Fruit fly (Drosophila melanogaster) whole organism, wandering third instar larva: ENCODE measurements around the gene CG32066.

Source experiments
- Abd-B ChIP-seq: fragments of >200 bp; optimal IDR thresholded peaks from 2 replicates; lab custom pipeline; 2017; ENCODE audit warnings: missing biosample characterization, missing genetic modification characterization
- CG32264 ChIP-seq: fragments of 200-800 bp; sonication (Bioruptor generic); optimal IDR thresholded peaks from 2 replicates; lab custom pipeline; 2016; ENCODE audit warnings: missing biosample characterization, missing genetic modification characterization
- CrebA ChIP-seq: fragments of 200-800 bp; sonication (Bioruptor generic); optimal IDR thresholded peaks from 2 replicates; lab custom pipeline; 2016; ENCODE audit warnings: missing biosample characterization, mild to moderate bottlenecking, missing genetic modification characterization, borderline replicate concordance
- Dfd ChIP-seq: fragments of >200 bp; optimal IDR thresholded peaks from 2 replicates; lab custom pipeline; 2017; ENCODE audit warnings: missing biosample characterization, missing genetic modification characterization
- Dif ChIP-seq: fragments of 200-275, 200-300 bp; sonication (Bioruptor generic); optimal IDR thresholded peaks from 2 replicates; lab custom pipeline; 2018; ENCODE audit warnings: missing biosample characterization, missing genetic modification characterization; ENCODE audit not compliant: partially characterized antibody
- GATAd ChIP-seq: sonication (Bioruptor generic); optimal IDR thresholded peaks from 2 replicates; lab custom pipeline; 2016; ENCODE audit warnings: missing biosample characterization, missing genetic modification characterization
- Hnf4 ChIP-seq: fragments of 200-800 bp; sonication (Bioruptor generic); optimal IDR thresholded peaks from 2 replicates; lab custom pipeline; 2016; ENCODE audit warnings: missing biosample characterization, mild to moderate bottlenecking, missing genetic modification characterization
- Hr78 ChIP-seq: fragments of >200 bp; optimal IDR thresholded peaks from 2 replicates; lab custom pipeline; 2017; ENCODE audit warnings: missing biosample characterization, missing genetic modification characterization
- Hr83 ChIP-seq: fragments of 200-300 bp; sonication (Bioruptor generic); optimal IDR thresholded peaks from 2 replicates; lab custom pipeline; 2016; ENCODE audit warnings: missing biosample characterization, mild to moderate bottlenecking, missing genetic modification characterization, moderate library complexity; ENCODE audit not compliant: poor library complexity, severe bottlenecking
- Jra ChIP-seq: sonication (Bioruptor generic); optimal IDR thresholded peaks from 2 replicates; lab custom pipeline; 2016; ENCODE audit warnings: missing biosample characterization, missing genetic modification characterization
- Mio ChIP-seq: sonication (Bioruptor generic); optimal IDR thresholded peaks from 2 replicates; lab custom pipeline; 2016; ENCODE audit warnings: missing biosample characterization, missing genetic modification characterization
- Myc ChIP-seq: fragments of >200 bp; optimal IDR thresholded peaks from 2 replicates; lab custom pipeline; 2017
- N ChIP-seq: fragments of >200 bp; optimal IDR thresholded peaks from 2 replicates; lab custom pipeline; 2018; ENCODE audit warnings: missing biosample characterization, missing external identifiers, missing genetic modification characterization
- OdsH ChIP-seq: fragments of 200-800 bp; sonication (Bioruptor generic); optimal IDR thresholded peaks from 2 replicates; lab custom pipeline; 2016; ENCODE audit warnings: missing biosample characterization, mild to moderate bottlenecking, missing genetic modification characterization
- Rel ChIP-seq, 2 experiments: fragments of 200-800 bp; sonication (Bioruptor generic) in 1 of 2; optimal IDR thresholded peaks; 2 replicates in 1 of 2; 3 replicates in 1 of 2; lab custom pipeline; 2016 to 2019; ENCODE audit warnings: mild to moderate bottlenecking in 2 of 2, missing biosample characterization in 2 of 2, missing genetic modification characterization in 2 of 2, moderate library complexity in 1 of 2
- Sp1 ChIP-seq: fragments of 200-800 bp; sonication (Bioruptor generic); optimal IDR thresholded peaks from 3 replicates; lab custom pipeline; 2019; ENCODE audit warnings: missing biosample characterization, mild to moderate bottlenecking, missing genetic modification characterization, moderate library complexity
- Vsx2 ChIP-seq: fragments of 200-300, 225-300 bp; sonication (Bioruptor generic); optimal IDR thresholded peaks from 2 replicates; lab custom pipeline; 2018; ENCODE audit warnings: missing biosample characterization, missing genetic modification characterization; ENCODE audit not compliant: partially characterized antibody
- br ChIP-seq: fragments of 200-800 bp; sonication (Bioruptor generic); optimal IDR thresholded peaks from 2 replicates; lab custom pipeline; 2016; ENCODE audit warnings: missing biosample characterization, missing genetic modification characterization
- brk ChIP-seq: fragments of 200-800 bp; sonication (Bioruptor generic); optimal IDR thresholded peaks from 2 replicates; lab custom pipeline; 2016; ENCODE audit warnings: missing biosample characterization, mild to moderate bottlenecking, missing genetic modification characterization
- dl ChIP-seq, 2 experiments: fragments of 175-275, 200-275 bp in 1 of 2; fragments of 200-275 bp in 1 of 2; sonication (Bioruptor generic); optimal IDR thresholded peaks; lab custom pipeline; 2018; ENCODE audit warnings: mild to moderate bottlenecking in 2 of 2, missing biosample characterization in 2 of 2, missing genetic modification characterization in 2 of 2, moderate library complexity in 2 of 2; ENCODE audit not compliant: partially characterized antibody in 2 of 2, insufficient read depth in 1 of 2
- dmrt93B ChIP-seq: fragments of 200-800 bp; sonication (Bioruptor generic); optimal IDR thresholded peaks from 2 replicates; lab custom pipeline; 2018; ENCODE audit warnings: missing biosample characterization, mild to moderate bottlenecking, missing genetic modification characterization
- dsf ChIP-seq: sonication (Bioruptor generic); optimal IDR thresholded peaks from 2 replicates; lab custom pipeline; 2016; ENCODE audit warnings: missing biosample characterization, missing genetic modification characterization, borderline replicate concordance
- ey ChIP-seq: fragments of 200-800 bp; sonication (Bioruptor generic); optimal IDR thresholded peaks from 2 replicates; lab custom pipeline; 2016; ENCODE audit warnings: missing biosample characterization, missing genetic modification characterization
- foxo ChIP-seq, 2 experiments: fragments of 200-800 bp; sonication (Bioruptor generic); optimal IDR thresholded peaks; 2 replicates in 1 of 2; 3 replicates in 1 of 2; lab custom pipeline; 2016 to 2017; ENCODE audit warnings: missing biosample characterization in 2 of 2, missing genetic modification characterization in 2 of 2
- fru ChIP-seq: fragments of 200-800 bp; sonication (Bioruptor generic); optimal IDR thresholded peaks from 3 replicates; lab custom pipeline; 2016; ENCODE audit warnings: missing biosample characterization, mild to moderate bottlenecking, missing genetic modification characterization
- h ChIP-seq: fragments of 200-800 bp; sonication (Bioruptor generic); optimal IDR thresholded peaks from 3 replicates; lab custom pipeline; 2016; ENCODE audit warnings: missing biosample characterization, mild to moderate bottlenecking, missing genetic modification characterization
- jim ChIP-seq: fragments of 175-275, 200-325 bp; sonication (Bioruptor generic); optimal IDR thresholded peaks from 2 replicates; lab custom pipeline; 2016; ENCODE audit warnings: missing biosample characterization, mild to moderate bottlenecking, missing genetic modification characterization
- lola ChIP-seq: fragments of >200 bp; optimal IDR thresholded peaks from 2 replicates; lab custom pipeline; 2017; ENCODE audit warnings: missing biosample characterization, missing genetic modification characterization
- pan ChIP-seq: fragments of >200 bp; optimal IDR thresholded peaks from 2 replicates; lab custom pipeline; 2017
- psq ChIP-seq: fragments of 200-800 bp; sonication (Bioruptor generic); optimal IDR thresholded peaks from 3 replicates; lab custom pipeline; 2017; ENCODE audit warnings: missing biosample characterization, mild to moderate bottlenecking, missing genetic modification characterization, moderate library complexity
- rgr ChIP-seq: fragments of 200-800 bp; sonication (Bioruptor generic); optimal IDR thresholded peaks from 3 replicates; lab custom pipeline; 2016; ENCODE audit warnings: missing biosample characterization, mild to moderate bottlenecking, missing genetic modification characterization
- sage ChIP-seq: fragments of 200-800 bp; sonication (Bioruptor generic); optimal IDR thresholded peaks from 2 replicates; lab custom pipeline; 2016; ENCODE audit warnings: missing biosample characterization, mild to moderate bottlenecking, missing genetic modification characterization
- sv ChIP-seq: fragments of 200-800 bp; sonication (Bioruptor generic); optimal IDR thresholded peaks from 3 replicates; lab custom pipeline; 2016; ENCODE audit warnings: missing biosample characterization, missing genetic modification characterization
- tai ChIP-seq: sonication (Bioruptor generic); optimal IDR thresholded peaks from 2 replicates; lab custom pipeline; 2016; ENCODE audit warnings: missing biosample characterization, missing genetic modification characterization
- usp ChIP-seq: fragments of >200 bp; optimal IDR thresholded peaks from 2 replicates; lab custom pipeline; 2017; ENCODE audit warnings: missing biosample characterization, missing genetic modification characterization
- woc ChIP-seq: sonication (Bioruptor generic); optimal IDR thresholded peaks from 2 replicates; lab custom pipeline; 2016; ENCODE audit warnings: missing biosample characterization, mild to moderate bottlenecking, missing genetic modification characterization

CG32066 gene

DNA sequence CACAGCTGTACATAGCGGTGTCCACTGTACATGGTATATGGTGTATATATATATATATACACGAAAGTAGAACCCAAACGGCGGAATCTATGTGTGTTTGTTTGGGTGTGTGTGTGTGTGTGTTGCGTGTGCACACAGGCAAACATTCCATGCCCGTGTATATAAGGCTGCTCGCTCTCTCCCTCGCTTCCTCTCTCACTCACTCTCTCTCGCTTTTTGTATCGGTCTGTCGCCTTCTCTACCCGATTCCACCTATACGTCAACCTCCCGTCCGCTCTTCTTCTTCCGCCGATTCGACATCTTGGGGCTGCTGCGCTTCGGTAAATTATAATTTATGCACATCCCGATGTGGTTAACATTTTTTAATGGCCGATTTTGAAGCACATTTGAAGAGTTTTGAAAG, 13.3 kb upstream of the CG32066 start:
- TF ChIP-seq Myc (lab: Kevin White, UChicago): no peak
- no peak for TF ChIP-seq jim (GFP tag; lab: Kevin White, UChicago)
- no peak for TF ChIP-seq pan (lab: Kevin White, UChicago)
- TF ChIP-seq Dfd: no peak
- TF ChIP-seq Abd-B: no peak
- TF ChIP-seq Hr78 (GFP tag; lab: Kevin White, UChicago): no peak
- peak; percentile 43 for TF ChIP-seq Hr83 (GFP tag; lab: Kevin White, UChicago)
- TF ChIP-seq Rel (GFP tag; optimal IDR thresholded peaks at IDR 0.05; lab: Kevin White, UChicago): peak; percentile 18
- TF ChIP-seq Rel (tag; optimal IDR thresholded peaks at IDR 0.05; lab: Kevin White, UChicago): peak; percentile 30
- TF ChIP-seq sage: no peak
- no peak for TF ChIP-seq GATAd (GFP tag; lab: Kevin White, UChicago)
- TF ChIP-seq lola: no peak
- TF ChIP-seq Mio: no peak
- TF ChIP-seq N (GFP tag; lab: Kevin White, UChicago): peak; percentile 18
- TF ChIP-seq Hnf4 (GFP tag; lab: Kevin White, UChicago): no peak
- no peak for TF ChIP-seq CG32264
- TF ChIP-seq h (GFP tag; lab: Kevin White, UChicago): no peak
- TF ChIP-seq dl (GFP tag; optimal IDR thresholded peaks at IDR 0.05; lab: Kevin White, UChicago; ENCODE audit: insufficient read depth in 1 of 2, partially characterized antibody in 2 of 2): peak; percentile 47 to 65
- no peak for TF ChIP-seq OdsH
- peak; percentile 6 for TF ChIP-seq fru (GFP tag; lab: Kevin White, UChicago)
- no peak for TF ChIP-seq woc (GFP tag; lab: Kevin White, UChicago)
- TF ChIP-seq psq: peak; percentile 25
- peak; percentile 87 for TF ChIP-seq Dif (GFP tag; lab: Kevin White, UChicago)
- TF ChIP-seq, all 38 proteins: peak for 7

DNA sequence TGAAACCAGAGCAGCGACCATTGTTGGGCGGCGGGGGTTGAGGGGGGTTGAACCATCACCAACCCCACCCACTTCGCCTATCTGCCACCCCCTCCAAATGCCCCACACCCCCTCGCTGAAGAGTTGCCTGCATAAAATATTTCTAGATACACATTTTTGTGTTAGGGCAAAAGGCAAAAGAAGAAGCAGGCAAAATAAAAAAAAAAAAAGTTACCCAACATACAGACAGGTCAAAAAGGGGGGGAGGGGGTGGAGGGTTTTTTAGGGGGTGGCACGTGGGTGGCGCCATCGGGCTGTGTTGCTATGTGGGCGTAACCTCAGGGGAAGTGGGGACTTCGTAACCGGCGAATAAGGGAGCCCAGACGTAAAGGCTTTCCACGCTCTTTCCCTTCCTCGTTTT, 11.7 kb upstream of the CG32066 start:
- TF ChIP-seq psq (no peak), br (GFP tag; lab: Kevin White, UChicago) (no peak), dl (GFP tag; optimal IDR thresholded peaks at IDR 0.05; lab: Kevin White, UChicago; ENCODE audit: insufficient read depth in 1 of 2, partially characterized antibody in 2 of 2) (no peak), dmrt93B (GFP tag; lab: Kevin White, UChicago) (no peak), brk (no peak), Hnf4 (GFP tag; lab: Kevin White, UChicago) (no peak), GATAd (GFP tag; lab: Kevin White, UChicago) (no peak), tai (no peak), jim (GFP tag; lab: Kevin White, UChicago) (no peak), lola (no peak), N (GFP tag; lab: Kevin White, UChicago) (no peak), Sp1 (GFP tag; lab: Kevin White, UChicago) (no peak), CrebA (GFP tag; lab: Kevin White, UChicago) (no peak), Rel (GFP tag; optimal IDR thresholded peaks at IDR 0.05; lab: Kevin White, UChicago) (no peak), Rel (tag; optimal IDR thresholded peaks at IDR 0.05; lab: Kevin White, UChicago) (no peak), Hr78 (GFP tag; lab: Kevin White, UChicago) (no peak), Jra (GFP tag; lab: Kevin White, UChicago) (no peak), usp (no peak), rgr (GFP tag; lab: Kevin White, UChicago) (no peak)

DNA sequence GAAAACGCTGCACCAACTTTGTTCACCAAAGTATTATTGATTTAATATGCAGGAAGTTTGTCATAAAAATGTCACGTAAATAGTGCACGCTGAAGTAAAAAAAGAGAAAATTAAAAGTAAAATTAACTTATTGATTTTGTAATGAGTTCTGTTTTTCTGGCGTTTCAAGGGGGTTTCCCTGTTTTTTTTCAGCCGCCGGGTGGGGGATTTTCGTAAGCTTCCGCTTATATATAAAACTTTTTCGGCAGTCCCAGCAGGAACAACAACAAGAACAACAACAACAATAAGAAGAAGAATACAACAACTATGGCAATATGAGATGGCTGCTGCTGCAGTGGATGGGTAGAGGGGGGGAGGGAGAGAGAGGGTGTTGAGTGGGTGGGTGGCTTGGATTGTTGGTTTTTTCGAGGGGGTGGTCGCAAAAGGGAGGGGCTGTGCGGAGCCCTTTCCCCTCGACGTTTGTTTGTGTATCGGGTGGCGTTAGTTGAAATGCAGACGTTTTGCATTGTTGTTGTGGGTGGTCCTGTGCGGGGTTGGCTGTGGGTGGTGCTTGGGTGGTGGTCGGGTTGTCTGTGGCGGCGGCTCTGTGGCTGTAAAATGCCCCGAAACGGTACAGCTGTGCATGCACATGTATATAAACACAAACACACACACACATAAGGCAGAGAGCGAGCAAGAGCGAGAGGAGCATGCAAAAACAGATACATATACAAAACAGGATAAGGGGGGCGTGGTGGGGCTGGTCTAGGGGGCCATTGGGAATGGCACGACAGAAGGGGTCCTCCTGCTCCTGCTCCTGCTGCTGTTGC, 9.0 kb upstream of the CG32066 start:
- TF ChIP-seq Dfd: peak; percentile 58
- no peak for TF ChIP-seq Rel (GFP tag; optimal IDR thresholded peaks at IDR 0.05; lab: Kevin White, UChicago)
- TF ChIP-seq Rel (tag; optimal IDR thresholded peaks at IDR 0.05; lab: Kevin White, UChicago): peak; percentile 92
- TF ChIP-seq dmrt93B (GFP tag; lab: Kevin White, UChicago): no peak

DNA sequence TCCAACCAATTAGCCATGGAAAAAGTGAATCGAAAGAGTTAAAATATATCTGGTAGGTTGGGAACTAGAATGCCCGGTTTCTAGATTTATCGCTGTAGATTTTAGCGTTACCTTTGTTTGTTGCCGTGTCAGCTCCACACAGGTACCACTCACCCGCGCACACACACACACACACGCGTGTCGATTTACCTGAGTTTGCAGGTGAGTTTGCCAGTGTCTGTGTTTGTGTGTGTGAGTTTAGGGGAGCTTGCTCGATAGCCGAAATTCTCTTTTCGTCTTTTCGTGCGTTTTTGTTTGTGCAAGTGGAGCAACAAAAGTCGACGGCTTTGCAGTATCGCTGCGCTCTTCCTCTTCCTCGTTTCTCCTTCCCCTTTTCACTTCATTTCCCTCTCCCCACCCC, 6.5 kb upstream of the CG32066 start:
- no peak for TF ChIP-seq foxo (GFP tag; optimal IDR thresholded peaks at IDR 0.05; lab: Kevin White, UChicago)
- no peak for TF ChIP-seq Myc (lab: Kevin White, UChicago)
- no peak for TF ChIP-seq Abd-B
- TF ChIP-seq fru (GFP tag; lab: Kevin White, UChicago): peak; percentile 14
- TF ChIP-seq usp: no peak
- TF ChIP-seq ey (GFP tag; lab: Kevin White, UChicago): no peak
- peak; percentile 8 for TF ChIP-seq Jra (GFP tag; lab: Kevin White, UChicago)
- no peak for TF ChIP-seq CrebA (GFP tag; lab: Kevin White, UChicago)
- TF ChIP-seq jim (GFP tag; lab: Kevin White, UChicago): no peak
- TF ChIP-seq h (GFP tag; lab: Kevin White, UChicago): peak; percentile 22
- no peak for TF ChIP-seq dsf (GFP tag; lab: Kevin White, UChicago)
- TF ChIP-seq dmrt93B (GFP tag; lab: Kevin White, UChicago): no peak
- TF ChIP-seq lola: no peak
- TF ChIP-seq tai: no peak
- TF ChIP-seq Sp1 (GFP tag; lab: Kevin White, UChicago): no peak
- TF ChIP-seq rgr (GFP tag; lab: Kevin White, UChicago): no peak
- TF ChIP-seq Vsx2: no peak
- no peak for TF ChIP-seq br (GFP tag; lab: Kevin White, UChicago)
- TF ChIP-seq CG32264: no peak
- no peak for TF ChIP-seq Rel (GFP tag; optimal IDR thresholded peaks at IDR 0.05; lab: Kevin White, UChicago)
- peak; percentile 49 for TF ChIP-seq Rel (tag; optimal IDR thresholded peaks at IDR 0.05; lab: Kevin White, UChicago)
- TF ChIP-seq Hnf4 (GFP tag; lab: Kevin White, UChicago): no peak
- peak; percentile 15 for TF ChIP-seq OdsH
- peak; percentile 34 for TF ChIP-seq Hr83 (GFP tag; lab: Kevin White, UChicago)
- TF ChIP-seq sage: no peak
- peak; percentile 38 for TF ChIP-seq Dfd
- TF ChIP-seq Mio: no peak
- no peak for TF ChIP-seq N (GFP tag; lab: Kevin White, UChicago)
- TF ChIP-seq brk: no peak
- no peak for TF ChIP-seq sv
